Fruit fly (Drosophila melanogaster) whole organism, prepupa: Measurements from ENCODE around the gene UQCR-14.

Source experiments
- Blimp-1 ChIP-seq: fragments of 200-800 bp; sonication (Bioruptor generic); optimal IDR thresholded peaks from 3 replicates; lab custom pipeline; 2017; ENCODE audit warnings: missing biosample characterization, missing genetic modification characterization, mild to moderate bottlenecking, moderate library complexity, missing genetic modification reagents
- CG10669 ChIP-seq: fragments of 200-800 bp; sonication (Bioruptor generic); optimal IDR thresholded peaks from 3 replicates; lab custom pipeline; 2018; ENCODE audit warnings: missing biosample characterization, mild to moderate bottlenecking, missing genetic modification characterization, moderate library complexity
- CG11294 ChIP-seq: fragments of 200-800 bp; sonication (Bioruptor generic); IDR thresholded peaks from 2 replicates; pipeline ENCODE4 v1.3.6; 2022; ENCODE audit warnings: missing biosample characterization, missing genetic modification characterization
- CG11762 ChIP-seq: fragments of 200-800 bp; sonication (Bioruptor generic); optimal IDR thresholded peaks from 3 replicates; lab custom pipeline; 2016; ENCODE audit warnings: missing biosample characterization, missing genetic modification characterization; ENCODE audit not compliant: insufficient read depth
- CG11902 ChIP-seq: fragments of 200-800 bp; sonication (Bioruptor generic); optimal IDR thresholded peaks from 3 replicates; lab custom pipeline; 2016; ENCODE audit warnings: missing biosample characterization, missing genetic modification characterization
- CG15336 ChIP-seq: fragments of 200-800 bp; sonication (Bioruptor generic); IDR thresholded peaks from 2 replicates; pipeline ENCODE4 v1.3.6; 2022; ENCODE audit warnings: missing biosample characterization, missing genetic modification characterization
- CG1621 ChIP-seq: fragments of 200-800 bp; sonication (Bioruptor generic); optimal IDR thresholded peaks from 3 replicates; lab custom pipeline; 2018; ENCODE audit warnings: missing biosample characterization, mild to moderate bottlenecking, missing genetic modification characterization
- CG16779 ChIP-seq: fragments of 200-800 bp; sonication (Bioruptor generic); optimal IDR thresholded peaks from 3 replicates; lab custom pipeline; 2017; ENCODE audit warnings: missing biosample characterization, mild to moderate bottlenecking, missing genetic modification characterization
- CG3032 ChIP-seq: fragments of 200-800 bp; optimal IDR thresholded peaks from 2 replicates; lab custom pipeline; 2019; ENCODE audit warnings: missing biosample characterization, mild to moderate bottlenecking, missing genetic modification characterization, moderate library complexity
- CG32006 ChIP-seq: fragments of 200-800 bp; sonication (Bioruptor generic); optimal IDR thresholded peaks from 3 replicates; lab custom pipeline; 2017; ENCODE audit warnings: missing biosample characterization, mild to moderate bottlenecking, missing genetic modification characterization
- CG3919 ChIP-seq: fragments of 200-800 bp; sonication (Bioruptor generic); optimal IDR thresholded peaks from 3 replicates; lab custom pipeline; 2016; ENCODE audit warnings: missing biosample characterization, missing genetic modification characterization
- CG4318 ChIP-seq: fragments of 200-800 bp; sonication (Bioruptor generic); optimal IDR thresholded peaks from 3 replicates; lab custom pipeline; 2017; ENCODE audit warnings: missing biosample characterization, mild to moderate bottlenecking, missing genetic modification characterization
- CG6163 ChIP-seq: fragments of 200-800 bp; sonication (Bioruptor generic); IDR thresholded peaks from 3 replicates; pipeline ENCODE4 v1.3.6; 2022; ENCODE audit warnings: missing biosample characterization, missing genetic modification characterization
- CG6808 ChIP-seq: fragments of 200-800 bp; sonication (Bioruptor generic); optimal IDR thresholded peaks from 3 replicates; lab custom pipeline; 2017; ENCODE audit warnings: missing biosample characterization, missing genetic modification characterization, mild to moderate bottlenecking, moderate library complexity, missing genetic modification reagents
- CG6854 ChIP-seq: fragments of 200-800 bp; sonication (Bioruptor generic); optimal IDR thresholded peaks from 2 replicates; lab custom pipeline; 2017; ENCODE audit warnings: missing biosample characterization, mild to moderate bottlenecking, missing genetic modification characterization
- CG7368 ChIP-seq: fragments of 200-800 bp; sonication (Bioruptor generic); optimal IDR thresholded peaks from 3 replicates; lab custom pipeline; 2016; ENCODE audit warnings: missing biosample characterization, missing genetic modification characterization
- CG8119 ChIP-seq: fragments of 200-800 bp; sonication (Bioruptor generic); IDR thresholded peaks from 3 replicates; pipeline ENCODE4 v1.3.6; 2022; ENCODE audit warnings: missing biosample characterization, missing genetic modification characterization
- CG8319 ChIP-seq: fragments of 200-800 bp; sonication (Bioruptor generic); optimal IDR thresholded peaks from 3 replicates; lab custom pipeline; 2016; ENCODE audit warnings: missing biosample characterization, missing genetic modification characterization
- CG8632 ChIP-seq: fragments of 200-800 bp; sonication (Bioruptor generic); optimal IDR thresholded peaks from 3 replicates; lab custom pipeline; 2016; ENCODE audit warnings: missing biosample characterization, missing genetic modification characterization
- Eip75B ChIP-seq: fragments of 200-800 bp; sonication (Bioruptor generic); optimal IDR thresholded peaks from 3 replicates; lab custom pipeline; 2016; ENCODE audit warnings: missing biosample characterization, missing genetic modification characterization
- Eip78C ChIP-seq: fragments of 200-800 bp; sonication (Bioruptor generic); peaks from one replicate; lab custom pipeline; 2016; ENCODE audit warnings: missing biosample characterization, missing genetic modification characterization
- Eip93F ChIP-seq: fragments of 200-800 bp; sonication (Bioruptor generic); optimal IDR thresholded peaks from 2 replicates; lab custom pipeline; 2016; ENCODE audit warnings: missing biosample characterization, mild to moderate bottlenecking, missing genetic modification characterization
- Ets21C ChIP-seq: fragments of 200-800 bp; sonication (Bioruptor generic); optimal IDR thresholded peaks from 3 replicates; lab custom pipeline; 2016; ENCODE audit warnings: missing biosample characterization, missing genetic modification characterization
- Hr38 ChIP-seq: sonication (Bioruptor generic); optimal IDR thresholded peaks from 2 replicates; lab custom pipeline; 2016; ENCODE audit warnings: missing biosample characterization, missing genetic modification characterization
- Hr39 ChIP-seq: fragments of 200-800 bp; sonication (Bioruptor generic); optimal IDR thresholded peaks from 2 replicates; lab custom pipeline; 2016; ENCODE audit warnings: missing biosample characterization, missing genetic modification characterization
- Hr4 ChIP-seq: fragments of 200-800 bp; sonication (Bioruptor generic); optimal IDR thresholded peaks from 3 replicates; lab custom pipeline; 2016; ENCODE audit warnings: missing biosample characterization, missing genetic modification characterization
- Met ChIP-seq: fragments of 200-800 bp; sonication (Bioruptor generic); optimal IDR thresholded peaks from 3 replicates; lab custom pipeline; 2016; ENCODE audit warnings: missing biosample characterization, missing genetic modification characterization
- OdsH ChIP-seq: fragments of 200-800 bp; sonication (Bioruptor generic); optimal IDR thresholded peaks from 3 replicates; lab custom pipeline; 2016; ENCODE audit warnings: missing biosample characterization, missing genetic modification characterization
- Smox ChIP-seq: fragments of 200-800 bp; sonication (Bioruptor generic); optimal IDR thresholded peaks from 3 replicates; lab custom pipeline; 2016; ENCODE audit warnings: missing biosample characterization, missing genetic modification characterization
- Sox15 ChIP-seq: fragments of 200-800 bp; sonication (Bioruptor generic); optimal IDR thresholded peaks from 3 replicates; lab custom pipeline; 2016; ENCODE audit warnings: missing biosample characterization, missing genetic modification characterization
- achi ChIP-seq: fragments of 200-800 bp; sonication (Bioruptor generic); optimal IDR thresholded peaks from 3 replicates; lab custom pipeline; 2016; ENCODE audit warnings: missing biosample characterization, missing genetic modification characterization
- acj6 ChIP-seq: fragments of 200-800 bp; sonication (Bioruptor generic); optimal IDR thresholded peaks from 3 replicates; lab custom pipeline; 2016; ENCODE audit warnings: missing biosample characterization, missing genetic modification characterization
- dac ChIP-seq: fragments of 200-800 bp; sonication (Bioruptor generic); optimal IDR thresholded peaks from 2 replicates; lab custom pipeline; 2017; ENCODE audit warnings: missing biosample characterization, mild to moderate bottlenecking, missing genetic modification characterization
- dsx ChIP-seq: fragments of 200-800 bp; optimal IDR thresholded peaks from 3 replicates; lab custom pipeline; 2019; ENCODE audit warnings: missing biosample characterization, mild to moderate bottlenecking, missing genetic modification characterization, moderate library complexity; ENCODE audit not compliant: poor library complexity, severe bottlenecking
- eg ChIP-seq: fragments of 200-800 bp; sonication (Bioruptor generic); IDR thresholded peaks from 3 replicates; pipeline ENCODE4 v1.3.6; 2022; ENCODE audit warnings: missing biosample characterization, missing genetic modification characterization
- esn ChIP-seq: fragments of 200-800 bp; sonication (Bioruptor generic); optimal IDR thresholded peaks from 2 replicates; lab custom pipeline; 2016; ENCODE audit warnings: missing biosample characterization, mild to moderate bottlenecking, missing genetic modification characterization, moderate library complexity
- fd59A ChIP-seq: fragments of 200-800 bp; sonication (Bioruptor generic); optimal IDR thresholded peaks from 2 replicates; lab custom pipeline; 2017; ENCODE audit warnings: missing biosample characterization, mild to moderate bottlenecking, missing genetic modification characterization, missing genetic modification reagents
- fd85E ChIP-seq: fragments of 200-800 bp; sonication (Bioruptor generic); optimal IDR thresholded peaks from 3 replicates; lab custom pipeline; 2016; ENCODE audit warnings: missing biosample characterization, missing genetic modification characterization
- fkh ChIP-seq: fragments of 200-800 bp; sonication (Bioruptor generic); optimal IDR thresholded peaks from 3 replicates; lab custom pipeline; 2017; ENCODE audit warnings: missing biosample characterization, mild to moderate bottlenecking, missing genetic modification characterization, moderate library complexity
- lz ChIP-seq: fragments of 200-800 bp; sonication (Bioruptor generic); optimal IDR thresholded peaks from 3 replicates; lab custom pipeline; 2016; ENCODE audit warnings: missing biosample characterization, missing genetic modification characterization
- salr ChIP-seq, 2 experiments: fragments of 200-800 bp; sonication (Bioruptor generic); optimal IDR thresholded peaks; 3 replicates each; lab custom pipeline; 2016 to 2018; ENCODE audit warnings: missing biosample characterization in 2 of 2, missing genetic modification characterization in 2 of 2, mild to moderate bottlenecking in 1 of 2
- spab ChIP-seq: fragments of 200-800 bp; sonication (Bioruptor generic); optimal IDR thresholded peaks from 2 replicates; lab custom pipeline; 2017; ENCODE audit warnings: missing biosample characterization, mild to moderate bottlenecking, missing genetic modification characterization, missing genetic modification reagents
- ss ChIP-seq, 2 experiments: fragments of 200-800 bp; sonication (Bioruptor generic); optimal IDR thresholded peaks; 2 replicates in 1 of 2; 3 replicates in 1 of 2; lab custom pipeline; 2017 to 2018; ENCODE audit warnings: mild to moderate bottlenecking in 2 of 2, missing biosample characterization in 2 of 2, missing genetic modification characterization in 2 of 2, moderate library complexity in 1 of 2
- svp ChIP-seq: fragments of 200-800 bp; sonication (Bioruptor generic); peaks from one replicate; lab custom pipeline; 2016; ENCODE audit warnings: missing biosample characterization, missing genetic modification characterization
- vri ChIP-seq: fragments of 200-800 bp; sonication (Bioruptor generic); optimal IDR thresholded peaks from 3 replicates; lab custom pipeline; 2016; ENCODE audit warnings: missing biosample characterization, mild to moderate bottlenecking, missing genetic modification characterization

UQCR-14 gene

dm6 chrX:16270795-16271194, 15.3 kb upstream of the UQCR-14 start, which contains the start of gene Mfe2 (continued):
- TF ChIP-seq Eip93F (no peak), Sox15 (no peak), CG3032 (peak; percentile 20), Hr39 (peak; percentile 45), CG4318 (GFP tag; lab: Kevin White, UChicago) (no peak), dac (GFP tag; lab: Kevin White, UChicago) (no peak), CG6808 (GFP tag; lab: Kevin White, UChicago) (peak; percentile 52), CG32006 (GFP tag; lab: Kevin White, UChicago) (no peak), CG8632 (GFP tag; lab: Kevin White, UChicago) (no peak), Hr4 (GFP tag; lab: Kevin White, UChicago) (no peak), svp (peak; percentile 89), Blimp-1 (GFP tag; lab: Kevin White, UChicago) (no peak), salr (GFP tag; optimal IDR thresholded peaks at IDR 0.05; lab: Kevin White, UChicago) (no peak), Eip75B (peak; percentile 8), fkh (GFP tag; lab: Kevin White, UChicago) (no peak), fd85E (GFP tag; lab: Kevin White, UChicago) (peak; percentile 13), Ets21C (GFP tag; lab: Kevin White, UChicago) (peak; percentile 16), CG6854 (GFP tag; lab: Kevin White, UChicago) (peak; percentile 49), dsx (GFP tag; lab: Kevin White, UChicago) (peak; percentile 42), Smox (GFP tag; lab: Kevin White, UChicago) (no peak), fd59A (GFP tag; lab: Kevin White, UChicago) (no peak), acj6 (GFP tag; lab: Kevin White, UChicago) (no peak), vri (GFP tag; lab: Kevin White, UChicago) (peak; percentile 37), Eip78C (peak; percentile 70), OdsH (no peak), Met (GFP tag; lab: Kevin White, UChicago) (peak; percentile 6), lz (GFP tag; lab: Kevin White, UChicago) (peak; percentile 12), CG1621 (tag; lab: Kevin White, UChicago) (peak; percentile 62), Hr38 (no peak)

- peak; percentile 11 for TF ChIP-seq Eip78C
- no peak for TF ChIP-seq CG8632 (GFP tag; lab: Kevin White, UChicago)
These were observed 10.8 kb upstream of the UQCR-14 start for dm6 chrX:16275168-16275853.

- peak; percentile 33 for TF ChIP-seq Hr4 (GFP tag; lab: Kevin White, UChicago)
- peak; percentile 40 for TF ChIP-seq achi (GFP tag; lab: Kevin White, UChicago)
- no peak for TF ChIP-seq CG4318 (GFP tag; lab: Kevin White, UChicago)
- peak; percentile 26 for TF ChIP-seq CG3919 (GFP tag; lab: Kevin White, UChicago)
- no peak for TF ChIP-seq spab
- TF ChIP-seq CG6808 (GFP tag; lab: Kevin White, UChicago): no peak
- no peak for TF ChIP-seq CG11902 (GFP tag; lab: Kevin White, UChicago)
- TF ChIP-seq CG8119 (GFP tag; lab: Robert Waterston, UW): no peak
- TF ChIP-seq CG3032: peak; percentile 28
- no peak for TF ChIP-seq Ets21C (GFP tag; lab: Kevin White, UChicago)
- no peak for TF ChIP-seq CG15336 (GFP tag; lab: Robert Waterston, UW)
- TF ChIP-seq CG11294 (GFP tag; lab: Robert Waterston, UW): no peak
- TF ChIP-seq esn (GFP tag; lab: Kevin White, UChicago): peak; percentile 19
- TF ChIP-seq Hr38: no peak
- TF ChIP-seq CG8319: no peak
- TF ChIP-seq ss (GFP tag; optimal IDR thresholded peaks at IDR 0.05; lab: Kevin White, UChicago): peak in 1 of 2 experiments; percentile 0
- no peak for TF ChIP-seq Smox (GFP tag; lab: Kevin White, UChicago)
- TF ChIP-seq dsx (GFP tag; lab: Kevin White, UChicago): peak; percentile 69
- TF ChIP-seq eg: 0 out of 3 replicates have a peak, but pooled peaks have one; percentile 36
- peak; percentile 24 for TF ChIP-seq OdsH
- TF ChIP-seq CG10669: peak; percentile 12
- no peak for TF ChIP-seq CG6163
- TF ChIP-seq CG11762: no peak
- TF ChIP-seq Sox15: no peak
- TF ChIP-seq CG8632 (GFP tag; lab: Kevin White, UChicago): peak; percentile 13
- TF ChIP-seq CG32006 (GFP tag; lab: Kevin White, UChicago): peak; percentile 38
- peak; percentile 45 for TF ChIP-seq svp
- TF ChIP-seq CG7368 (GFP tag; lab: Kevin White, UChicago): peak; percentile 0
- TF ChIP-seq CG16779: no peak
These were observed 10.2 kb upstream of the UQCR-14 start, which contains the start of the genes kat80 and Prosalpha4 for dm6 chrX:16275854-16276338. Gene kat80, minus strand, starts transcription at chrX:16276180. Gene Prosalpha4, plus strand, starts transcription at chrX:16276270.
